Fruit fly (Drosophila melanogaster): Measurements from ENCODE around the gene Scr.

- TF ChIP-seq Sin3A (optimal IDR thresholded peaks at IDR 0.05) (no peak), ttk (optimal IDR thresholded peaks at IDR 0.05) (no peak)
Observed at dm6 chr3R:6862577-6862976, 12.8 kb upstream of the Scr start.

Measured in Kc167 (cell line).